Worm (Caenorhabditis elegans): ENCODE measurements around the gene nspg-9.

nspg-9 gene

DNA sequence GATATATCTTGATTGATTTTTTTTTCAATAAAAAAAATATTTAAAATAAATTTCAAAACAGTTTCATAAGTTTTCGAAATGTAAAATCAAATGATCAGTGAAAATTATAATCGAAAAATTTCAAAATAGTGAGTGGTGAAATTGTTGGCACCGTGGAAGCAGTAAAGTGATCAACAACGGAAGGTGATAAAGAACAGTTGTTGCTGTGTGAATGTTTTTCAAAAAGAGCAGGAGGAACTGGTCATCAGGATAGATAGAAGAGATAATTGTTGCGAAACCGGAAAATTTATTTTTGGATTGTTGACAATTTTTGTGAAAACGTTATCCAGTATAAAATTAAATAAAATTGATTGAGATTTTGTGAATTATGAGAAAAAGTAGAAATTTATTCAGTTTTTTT is 49.3 kb downstream of the nspg-9 start:
- TF ChIP-seq nhr-2 (tag; optimal IDR thresholded peaks at IDR 0.05) (no peak), mep-1 (tag; optimal IDR thresholded peaks at IDR 0.05) (no peak), hlh-1 (tag; optimal IDR thresholded peaks at IDR 0.05) (peak; percentile 54), snpc-4 (tag; optimal IDR thresholded peaks at IDR 0.05) (no peak), sptf-1 (tag; optimal IDR thresholded peaks at IDR 0.05) (no peak)

ce11 chrIV:14506995-14507394 is 50.3 kb downstream of the nspg-9 start:
- TF ChIP-seq mls-2 (tag; optimal IDR thresholded peaks at IDR 0.05) (no peak), ham-2 (GFP tag; optimal IDR thresholded peaks at IDR 0.05) (no peak), ceh-39 (tag; optimal IDR thresholded peaks at IDR 0.05) (no peak), hlh-1 (tag; optimal IDR thresholded peaks at IDR 0.05) (peak; percentile 71), sptf-1 (tag; optimal IDR thresholded peaks at IDR 0.05) (no peak), zip-8 (tag; optimal IDR thresholded peaks at IDR 0.05) (no peak), elt-1 (tag; optimal IDR thresholded peaks at IDR 0.05; ENCODE audit: borderline replicate concordance, insufficient read depth) (no peak), bed-3 (GFP tag; optimal IDR thresholded peaks at IDR 0.05) (no peak), unc-62 (GFP tag; optimal IDR thresholded peaks at IDR 0.05) (peak; percentile 36), blmp-1 (tag; optimal IDR thresholded peaks at IDR 0.05) (no peak)

DNA sequence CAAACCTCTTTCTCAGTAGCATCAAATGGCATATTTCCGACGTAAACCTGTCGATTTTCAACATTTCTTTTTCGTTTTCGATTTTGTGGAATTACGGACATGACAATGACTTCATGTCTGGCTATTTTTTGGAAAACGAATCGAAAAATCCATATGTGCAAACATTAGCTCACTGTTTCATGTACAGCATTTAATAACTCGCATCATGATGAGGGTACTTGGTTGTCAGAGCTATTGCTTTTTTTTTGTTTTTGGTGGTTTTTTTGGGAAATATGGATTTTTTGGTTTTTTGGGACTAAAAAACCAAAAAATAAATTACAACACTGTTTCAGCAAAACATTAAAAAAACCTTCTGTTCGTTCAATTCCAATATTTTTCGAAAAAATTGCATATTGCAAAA is 55.7 kb downstream of the nspg-9 start, which contains the start of gene Y57G11A.5:
Gene Y57G11A.5 (minus strand): TSS at position 101 of the 400 bp plus-strand sequence.
- TF ChIP-seq ceh-39 (tag; optimal IDR thresholded peaks at IDR 0.05) (no peak), ceh-83 (GFP tag; optimal IDR thresholded peaks at IDR 0.05) (no peak), unc-120 (tag; optimal IDR thresholded peaks at IDR 0.05; ENCODE audit: poor library complexity, severe bottlenecking) (no peak)

Measured in whole organism, mixed stage, embryonic.